Fruit fly (Drosophila melanogaster) whole organism, pupa: ENCODE data around the gene CG42813.
A peak's percentile ranks its signal among the peaks of the same experiment; 100 is the strongest.

Source experiments
- CG10348 ChIP-seq: fragments of 200-800 bp; sonication (Bioruptor generic); IDR thresholded peaks from 2 replicates; pipeline ENCODE4 v1.3.6; 2022; ENCODE audit warnings: missing biosample characterization, missing genetic modification characterization
- CG12605 ChIP-seq: fragments of 200-800 bp; sonication (Bioruptor generic); IDR thresholded peaks from 2 replicates; pipeline ENCODE4 v1.3.6; 2022; ENCODE audit warnings: missing biosample characterization, missing genetic modification characterization
- CG13204 ChIP-seq: fragments of 200-800 bp; sonication (Bioruptor generic); optimal IDR thresholded peaks from 2 replicates; lab custom pipeline; 2018; ENCODE audit warnings: missing biosample characterization, mild to moderate bottlenecking, missing genetic modification characterization, moderate library complexity
- CG14655 ChIP-seq: fragments of 200-800 bp; sonication (Bioruptor generic); optimal IDR thresholded peaks from 3 replicates; lab custom pipeline; 2017; ENCODE audit warnings: mild to moderate bottlenecking, missing biosample characterization, missing genetic modification reagents, missing genetic modification characterization
- CG15710 ChIP-seq: fragments of 200-800 bp; sonication (Bioruptor generic); optimal IDR thresholded peaks from 2 replicates; lab custom pipeline; 2018; ENCODE audit warnings: missing biosample characterization, mild to moderate bottlenecking, missing genetic modification characterization, moderate library complexity
- CG17806 ChIP-seq: fragments of 200-800 bp; sonication (Bioruptor generic); optimal IDR thresholded peaks from 2 replicates; lab custom pipeline; 2018; ENCODE audit warnings: missing biosample characterization, mild to moderate bottlenecking, missing genetic modification characterization, moderate library complexity
- CG32121 ChIP-seq: fragments of 200-800 bp; sonication (Bioruptor generic); IDR thresholded peaks from 2 replicates; pipeline ENCODE4 v1.3.6; 2022; ENCODE audit warnings: missing biosample characterization, missing genetic modification characterization
- CG34367 ChIP-seq: fragments of 200-800 bp; sonication (Bioruptor generic); optimal IDR thresholded peaks from 2 replicates; lab custom pipeline; 2018; ENCODE audit warnings: missing biosample characterization, mild to moderate bottlenecking, missing genetic modification characterization
- CG4496 ChIP-seq: fragments of 200-800 bp; sonication (Bioruptor generic); IDR thresholded peaks from 3 replicates; pipeline ENCODE4 v1.3.6; 2022; ENCODE audit warnings: missing biosample characterization, missing genetic modification characterization
- CG8159 ChIP-seq: fragments of 200-800 bp; sonication (Bioruptor generic); optimal IDR thresholded peaks from 3 replicates; lab custom pipeline; 2018; ENCODE audit warnings: missing biosample characterization, mild to moderate bottlenecking, missing genetic modification characterization, moderate library complexity
- CG8301 ChIP-seq: fragments of 200-800 bp; sonication (Bioruptor generic); optimal IDR thresholded peaks from 2 replicates; lab custom pipeline; 2018; ENCODE audit warnings: missing biosample characterization, mild to moderate bottlenecking, missing genetic modification characterization
- CG9948 ChIP-seq: fragments of 200-800 bp; sonication (Bioruptor generic); optimal IDR thresholded peaks from 2 replicates; lab custom pipeline; 2018; ENCODE audit warnings: missing biosample characterization, mild to moderate bottlenecking, missing genetic modification characterization, moderate library complexity
- D1 ChIP-seq: fragments of 200-800 bp; sonication (Bioruptor generic); optimal IDR thresholded peaks from 2 replicates; lab custom pipeline; 2018; ENCODE audit warnings: missing biosample characterization, mild to moderate bottlenecking, missing genetic modification characterization, moderate library complexity
- EcR ChIP-seq: fragments of 200-800 bp; sonication (Bioruptor generic); optimal IDR thresholded peaks from 3 replicates; lab custom pipeline; 2019; ENCODE audit warnings: missing biosample characterization, missing genetic modification characterization, mild to moderate bottlenecking, moderate library complexity, missing genetic modification reagents
- Ets98B ChIP-seq: fragments of 200-800 bp; sonication (Bioruptor generic); IDR thresholded peaks from 2 replicates; pipeline ENCODE4 v1.3.6; 2022; ENCODE audit warnings: missing biosample characterization, missing genetic modification characterization
- Pif1A ChIP-seq: fragments of 200-800 bp; sonication (Bioruptor generic); optimal IDR thresholded peaks from 3 replicates; lab custom pipeline; 2016; ENCODE audit warnings: missing biosample characterization, missing genetic modification characterization
- Pif1B ChIP-seq: fragments of 200-800 bp; sonication (Bioruptor generic); optimal IDR thresholded peaks from 3 replicates; lab custom pipeline; 2016; ENCODE audit warnings: missing biosample characterization, missing genetic modification characterization
- Snoo ChIP-seq: fragments of 200-800 bp; sonication (Bioruptor generic); optimal IDR thresholded peaks from 3 replicates; lab custom pipeline; 2017; ENCODE audit warnings: missing biosample characterization, mild to moderate bottlenecking, missing genetic modification characterization, inconsistent platforms
- fd96Ca ChIP-seq: fragments of 200-800 bp; sonication (Bioruptor generic); IDR thresholded peaks from 3 replicates; pipeline ENCODE4 v1.3.6; 2022; ENCODE audit warnings: missing biosample characterization, missing genetic modification characterization
- gl ChIP-seq: fragments of 200-800 bp; sonication (Bioruptor generic); optimal IDR thresholded peaks from 2 replicates; lab custom pipeline; 2018; ENCODE audit warnings: missing biosample characterization, mild to moderate bottlenecking, missing genetic modification characterization
- rn ChIP-seq: fragments of 200-800 bp; sonication (Bioruptor generic); IDR thresholded peaks from 2 replicates; pipeline ENCODE4 v1.3.6; 2022; ENCODE audit warnings: missing biosample characterization, missing genetic modification characterization

Gene CG42813

dm6 chr3R:27224727-27225126 is 3.6 kb downstream of the CG42813 start:
- TF ChIP-seq CG8159 (tag; lab: Kevin White, UChicago) (peak; percentile 75), CG34367 (tag; lab: Kevin White, UChicago) (peak; percentile 60), CG9948 (peak; percentile 60), CG13204 (GFP tag; lab: Kevin White, UChicago) (no peak), CG10348 (GFP tag; lab: Robert Waterston, UW) (no peak), CG15710 (tag; lab: Kevin White, UChicago) (peak; percentile 69), fd96Ca (GFP tag; lab: Robert Waterston, UW) (peak; percentile 73), rn (GFP tag; lab: Robert Waterston, UW) (peak; percentile 34; the same call in 1 of the 2 replicates), CG12605 (GFP tag; lab: Robert Waterston, UW) (peak; percentile 49), CG14655 (peak; percentile 78), Pif1A (peak; percentile 66), CG17806 (tag; lab: Kevin White, UChicago) (peak; percentile 71), CG8301 (tag; lab: Kevin White, UChicago) (peak; percentile 70), D1 (tag; lab: Kevin White, UChicago) (no peak), EcR (GFP tag; lab: Kevin White, UChicago) (no peak), Pif1B (GFP tag; lab: Kevin White, UChicago) (peak; percentile 65), Ets98B (GFP tag; lab: Robert Waterston, UW) (peak; percentile 72), CG4496 (GFP tag; lab: Robert Waterston, UW) (peak; percentile 63; the same call in 2 of the 3 replicates), CG32121 (peak; percentile 51; the same call in 1 of the 2 replicates), gl (tag; lab: Kevin White, UChicago) (peak; percentile 30), Snoo (tag; lab: Kevin White, UChicago) (peak; percentile 52)

DNA sequence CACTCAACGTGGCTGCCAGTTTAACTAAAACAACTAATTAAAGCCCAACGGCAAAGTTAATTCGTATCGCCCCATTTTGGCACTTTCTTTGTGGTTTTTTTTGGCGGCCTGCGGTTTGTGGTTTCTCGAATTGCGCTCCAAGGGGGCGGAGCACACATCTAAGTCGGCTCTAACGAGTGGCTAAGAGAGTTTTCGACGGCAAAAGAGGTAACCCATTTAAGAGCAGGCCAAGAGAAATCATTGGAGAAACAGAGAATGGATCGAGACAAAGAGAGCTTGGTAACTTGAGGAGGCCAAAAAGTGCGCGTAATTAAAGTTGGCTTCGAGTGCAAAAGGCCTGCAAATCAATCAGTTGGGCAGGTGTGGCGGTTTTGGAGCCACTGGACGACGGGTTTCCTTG is 5.3 kb downstream of the CG42813 start:
- TF ChIP-seq Snoo (tag; lab: Kevin White, UChicago) (no peak), Pif1A (no peak), gl (tag; lab: Kevin White, UChicago) (no peak), CG34367 (tag; lab: Kevin White, UChicago) (no peak), Ets98B (GFP tag; lab: Robert Waterston, UW) (no peak; the same call in 1 of the 2 replicates), D1 (tag; lab: Kevin White, UChicago) (no peak), CG15710 (tag; lab: Kevin White, UChicago) (no peak), CG13204 (GFP tag; lab: Kevin White, UChicago) (no peak), Pif1B (GFP tag; lab: Kevin White, UChicago) (no peak), CG32121 (no peak)

DNA sequence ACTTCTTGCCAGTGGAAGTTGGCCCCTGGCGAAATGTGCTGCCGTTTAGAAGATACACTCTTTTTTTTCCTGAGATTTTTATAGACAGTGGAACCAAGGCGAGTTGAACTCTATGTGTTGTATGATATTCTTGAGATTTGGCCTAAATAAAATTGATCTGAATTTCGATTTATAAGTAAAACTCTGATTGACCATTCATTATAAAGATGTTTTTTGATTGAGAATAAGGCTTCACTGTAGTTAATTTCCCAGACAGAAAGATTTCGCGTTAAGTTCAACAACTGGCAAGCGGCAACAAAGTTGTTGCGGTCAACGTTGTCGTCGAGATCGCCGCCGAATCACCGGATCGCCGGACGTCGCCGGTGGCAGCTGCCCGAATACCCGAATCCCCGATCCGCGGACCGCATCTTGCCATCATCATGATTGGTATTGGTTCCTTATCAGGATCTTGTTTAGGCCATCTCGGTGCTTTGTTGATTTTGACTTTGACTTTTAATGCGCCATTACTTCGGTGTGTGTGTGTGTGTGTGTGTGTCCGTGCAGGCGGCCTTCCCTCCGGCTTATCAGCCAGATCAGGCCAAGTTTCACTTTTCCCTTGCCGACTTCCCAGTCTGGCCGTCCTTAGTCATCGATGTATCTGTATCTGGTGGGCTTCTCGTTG is 6.2 kb downstream of the CG42813 start:
- TF ChIP-seq CG12605 (GFP tag; lab: Robert Waterston, UW) = no peak
- TF ChIP-seq CG8301 (tag; lab: Kevin White, UChicago) = no peak
- no peak for TF ChIP-seq D1 (tag; lab: Kevin White, UChicago)
- peak; percentile 59 for TF ChIP-seq CG17806 (tag; lab: Kevin White, UChicago)
- no peak for TF ChIP-seq rn (GFP tag; lab: Robert Waterston, UW)
- TF ChIP-seq CG15710 (tag; lab: Kevin White, UChicago) = peak; percentile 72
- peak; percentile 71 for TF ChIP-seq CG8159 (tag; lab: Kevin White, UChicago)
- no peak for TF ChIP-seq fd96Ca (GFP tag; lab: Robert Waterston, UW)
- no peak for TF ChIP-seq CG13204 (GFP tag; lab: Kevin White, UChicago)
- peak; percentile 48 for TF ChIP-seq CG34367 (tag; lab: Kevin White, UChicago)
- TF ChIP-seq gl (tag; lab: Kevin White, UChicago) = peak; percentile 28
- peak; percentile 39 for TF ChIP-seq Pif1A
- no peak for TF ChIP-seq CG32121
- peak; percentile 37 for TF ChIP-seq CG9948
- TF ChIP-seq EcR (GFP tag; lab: Kevin White, UChicago) = peak; percentile 52
- peak; percentile 20 for TF ChIP-seq Snoo (tag; lab: Kevin White, UChicago)

DNA sequence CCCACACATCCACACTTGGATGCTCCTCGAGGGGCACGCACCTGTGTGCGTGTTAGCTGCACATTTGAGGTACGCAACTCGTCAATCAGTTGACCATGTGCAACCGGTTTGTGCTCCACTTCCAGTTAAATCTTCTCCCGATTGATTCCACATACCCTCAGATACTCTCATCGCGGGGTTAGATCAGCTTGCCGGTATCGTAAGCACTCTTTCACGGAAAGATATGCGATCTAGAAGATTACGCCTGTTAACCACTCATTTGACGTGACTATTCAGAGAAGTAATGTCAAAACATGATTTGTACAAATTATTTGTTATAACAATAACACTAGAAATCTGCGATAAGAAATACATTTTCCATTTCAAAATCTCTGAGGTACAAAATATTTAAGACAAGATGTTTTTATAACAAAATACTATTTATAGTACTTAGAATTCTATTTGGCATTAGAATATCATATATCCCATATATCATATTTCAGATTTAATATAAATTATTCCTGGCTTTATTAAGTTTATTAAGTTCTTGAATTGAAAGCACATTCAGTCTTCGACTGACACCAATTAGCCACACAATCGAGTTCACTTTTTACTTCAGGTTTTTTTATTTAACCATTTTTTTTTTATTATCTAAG is 7.4 kb downstream of the CG42813 start:
- TF ChIP-seq fd96Ca (GFP tag; lab: Robert Waterston, UW) (no peak), CG14655 (peak; percentile 41), D1 (tag; lab: Kevin White, UChicago) (no peak), gl (tag; lab: Kevin White, UChicago) (no peak), CG8301 (tag; lab: Kevin White, UChicago) (peak; percentile 7), CG34367 (tag; lab: Kevin White, UChicago) (no peak), Pif1B (GFP tag; lab: Kevin White, UChicago) (no peak)
- TF ChIP-seq, all 21 proteins: peak for 2

DNA sequence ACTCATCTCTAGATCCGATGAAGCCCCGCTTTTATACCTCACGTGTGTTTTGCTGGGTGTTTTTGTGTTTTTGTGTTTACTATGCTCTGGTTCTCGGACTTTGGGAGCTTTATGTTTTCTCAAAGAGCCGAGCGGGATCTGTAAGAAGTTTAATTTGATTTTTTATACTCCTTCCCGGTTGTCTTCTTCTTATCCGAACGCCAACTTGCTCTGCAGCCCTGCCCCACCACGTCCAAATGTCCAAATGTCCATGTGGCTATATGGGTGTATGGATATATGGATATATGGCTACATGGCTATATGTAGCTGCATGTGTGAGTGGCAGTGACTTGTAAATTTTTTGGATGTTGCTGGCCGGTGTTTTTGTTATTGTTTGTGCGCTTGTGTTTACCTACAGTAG is 9.5 kb downstream of the CG42813 start:
- TF ChIP-seq EcR (GFP tag; lab: Kevin White, UChicago) (peak; percentile 50), CG13204 (GFP tag; lab: Kevin White, UChicago) (peak; percentile 36), CG17806 (tag; lab: Kevin White, UChicago) (no peak), fd96Ca (GFP tag; lab: Robert Waterston, UW) (no peak)
